Fruit fly (Drosophila melanogaster) whole organism, embryonic: ENCODE measurements around the gene CG16789.

Source experiments
- Hmx ChIP-seq: fragments of 200-800 bp; sonication (Bioruptor generic); optimal IDR thresholded peaks from 2 replicates; lab custom pipeline; 2016; ENCODE audit warnings: missing biosample characterization, missing genetic modification characterization
- bbx ChIP-seq: fragments of 200-800 bp; sonication (Bioruptor generic); IDR thresholded peaks from 2 replicates; pipeline ENCODE4 v1.3.6; 2022; ENCODE audit warnings: missing biosample characterization, missing genetic modification characterization; ENCODE audit not compliant: partially characterized antibody
- kah ChIP-seq: fragments of 200-800 bp; sonication (Bioruptor generic); optimal IDR thresholded peaks from 2 replicates; lab custom pipeline; 2018; ENCODE audit warnings: missing biosample characterization, mild to moderate bottlenecking, missing genetic modification characterization
- psq ChIP-seq: fragments of 200-800 bp; sonication (Bioruptor generic); optimal IDR thresholded peaks from 2 replicates; lab custom pipeline; 2017; ENCODE audit warnings: missing biosample characterization, missing genetic modification characterization

- TF ChIP-seq bbx (GFP tag; lab: Robert Waterston, UW) (no peak; the same call in 1 of the 2 replicates), psq (GFP tag; lab: Kevin White, UChicago) (peak; percentile 7), kah (GFP tag; lab: Kevin White, UChicago) (peak; percentile 58), Hmx (GFP tag; lab: Kevin White, UChicago) (peak; percentile 73)
Observed at dm6 chr3R:9527907-9528842, 37.8 kb upstream of the CG16789 start.
